Fruit fly (Drosophila melanogaster) whole organism, prepupa: ENCODE results near the gene mnb.

ENCODE experiments used
- Blimp-1 ChIP-seq: fragments of 200-800 bp; sonication (Bioruptor generic); optimal IDR thresholded peaks from 3 replicates; lab custom pipeline; 2017; ENCODE audit warnings: missing biosample characterization, missing genetic modification characterization, mild to moderate bottlenecking, moderate library complexity, missing genetic modification reagents
- CG10631 ChIP-seq: fragments of 200-800 bp; sonication (Bioruptor generic); optimal IDR thresholded peaks from 2 replicates; lab custom pipeline; 2016; ENCODE audit warnings: missing biosample characterization, missing genetic modification characterization
- CG34406 ChIP-seq: fragments of 200-800 bp; sonication (Bioruptor generic); optimal IDR thresholded peaks from 3 replicates; lab custom pipeline; 2016; ENCODE audit warnings: missing biosample characterization, missing genetic modification characterization
- CG6276 ChIP-seq: fragments of 200-800 bp; sonication (Bioruptor generic); optimal IDR thresholded peaks from 2 replicates; lab custom pipeline; 2017; ENCODE audit warnings: missing biosample characterization, mild to moderate bottlenecking, missing genetic modification characterization
- Eip75B ChIP-seq: fragments of 200-800 bp; sonication (Bioruptor generic); optimal IDR thresholded peaks from 3 replicates; lab custom pipeline; 2016; ENCODE audit warnings: missing biosample characterization, missing genetic modification characterization
- Gug ChIP-seq: fragments of 200-800 bp; sonication (Bioruptor generic); IDR thresholded peaks from 2 replicates; pipeline ENCODE4 v1.3.6; 2022; ENCODE audit warnings: missing biosample characterization, missing genetic modification characterization
- Hr39 ChIP-seq: fragments of 200-800 bp; sonication (Bioruptor generic); optimal IDR thresholded peaks from 2 replicates; lab custom pipeline; 2016; ENCODE audit warnings: missing biosample characterization, missing genetic modification characterization
- Sox14 ChIP-seq: fragments of 200-800 bp; sonication (Bioruptor generic); optimal IDR thresholded peaks from 3 replicates; lab custom pipeline; 2016; ENCODE audit warnings: missing biosample characterization, missing genetic modification characterization
- cyc ChIP-seq: fragments of 200-800 bp; sonication (Bioruptor generic); optimal IDR thresholded peaks from 3 replicates; lab custom pipeline; 2016; ENCODE audit warnings: missing biosample characterization, missing genetic modification characterization
- fd85E ChIP-seq: fragments of 200-800 bp; sonication (Bioruptor generic); optimal IDR thresholded peaks from 3 replicates; lab custom pipeline; 2016; ENCODE audit warnings: missing biosample characterization, missing genetic modification characterization
- ss ChIP-seq, 2 experiments: fragments of 200-800 bp; sonication (Bioruptor generic); optimal IDR thresholded peaks; 2 replicates in 1 of 2; 3 replicates in 1 of 2; lab custom pipeline; 2017 to 2018; ENCODE audit warnings: mild to moderate bottlenecking in 2 of 2, missing biosample characterization in 2 of 2, missing genetic modification characterization in 2 of 2, moderate library complexity in 1 of 2
- svp ChIP-seq: fragments of 200-800 bp; sonication (Bioruptor generic); peaks from one replicate; lab custom pipeline; 2016; ENCODE audit warnings: missing biosample characterization, missing genetic modification characterization

DNA sequence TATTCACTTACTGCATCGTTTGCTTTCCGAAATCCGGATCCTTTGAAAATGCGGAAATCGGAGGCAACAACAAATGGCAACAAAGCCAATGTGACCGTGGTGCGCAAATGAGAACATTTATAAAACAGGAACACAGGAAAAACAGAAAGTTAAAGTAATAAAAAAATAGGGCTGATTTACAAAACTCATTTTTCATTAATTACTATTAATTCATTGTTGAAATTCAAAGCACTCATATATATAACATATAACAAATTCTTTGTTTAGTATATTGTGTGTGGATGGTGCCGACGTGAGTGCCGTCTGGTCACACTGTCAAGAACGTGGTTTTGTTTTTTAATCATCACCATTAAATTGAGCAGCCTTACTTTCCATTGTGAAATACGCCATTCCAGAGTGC lies 26.3 kb downstream of the mnb start, which contains the start of the genes Arp8 and CG6769:
- TF ChIP-seq Gug (GFP tag; lab: Robert Waterston, UW) (no peak), CG34406 (GFP tag; lab: Kevin White, UChicago) (no peak), cyc (GFP tag; lab: Kevin White, UChicago) (no peak), Sox14 (peak; percentile 56), fd85E (no peak), Blimp-1 (GFP tag; lab: Kevin White, UChicago) (peak; percentile 34), svp (peak; percentile 46), CG6276 (GFP tag; lab: Kevin White, UChicago) (no peak), ss (GFP tag; optimal IDR thresholded peaks at IDR 0.05; lab: Kevin White, UChicago) (no peak), Eip75B (GFP tag; lab: Kevin White, UChicago) (peak; percentile 3), Hr39 (peak; percentile 18), CG10631 (GFP tag; lab: Kevin White, UChicago) (no peak)
